Fruit fly (Drosophila melanogaster) whole organism, embryonic: Measurements from ENCODE around the gene CG13408.

Experiments used
- Awh ChIP-seq: fragments of 200-800 bp; sonication (Bioruptor generic); IDR thresholded peaks from 2 replicates; pipeline ENCODE4, ENCODE4 v1.3.6; 2022; ENCODE audit warnings: missing biosample characterization, missing genetic modification characterization
- CG10366 ChIP-seq: fragments of 200-800 bp; sonication (Bioruptor generic); IDR thresholded peaks from 2 replicates; pipeline ENCODE4 v1.3.6; 2022; ENCODE audit warnings: missing biosample characterization, missing genetic modification characterization
- CG11398 ChIP-seq: fragments of 200-800 bp; sonication (Bioruptor generic); optimal IDR thresholded peaks from 2 replicates; lab custom pipeline; 2016; ENCODE audit warnings: missing biosample characterization, missing genetic modification characterization
- CG14965 ChIP-seq: fragments of 200-800 bp; sonication (Bioruptor generic); optimal IDR thresholded peaks from 2 replicates; lab custom pipeline; 2016; ENCODE audit warnings: missing biosample characterization, missing genetic modification characterization, borderline replicate concordance
- CG15601 ChIP-seq: fragments of 200-800 bp; sonication (Bioruptor generic); optimal IDR thresholded peaks from 3 replicates; lab custom pipeline; 2019; ENCODE audit warnings: missing biosample characterization, mild to moderate bottlenecking, missing genetic modification characterization, moderate library complexity
- CG1602 ChIP-seq: fragments of 200-800 bp; sonication (Bioruptor generic); optimal IDR thresholded peaks from 3 replicates; lab custom pipeline; 2016; ENCODE audit warnings: missing biosample characterization, missing genetic modification characterization
- CG30020 ChIP-seq: fragments of 200-800 bp; optimal IDR thresholded peaks from 2 replicates; lab custom pipeline; 2019; ENCODE audit warnings: missing biosample characterization, mild to moderate bottlenecking, missing genetic modification characterization, moderate library complexity
- CG30431 ChIP-seq: fragments of 200-800 bp; sonication (Bioruptor generic); optimal IDR thresholded peaks from 2 replicates; lab custom pipeline; 2017; ENCODE audit warnings: missing biosample characterization, missing genetic modification characterization
- CG33213 ChIP-seq: fragments of 200-800 bp; sonication (Bioruptor generic); optimal IDR thresholded peaks from 3 replicates; lab custom pipeline; 2016; ENCODE audit warnings: missing biosample characterization, missing genetic modification characterization
- CG3847 ChIP-seq: fragments of 200-800 bp; sonication (Bioruptor generic); IDR thresholded peaks from 2 replicates; pipeline ENCODE4 v1.3.6; 2022; ENCODE audit warnings: missing biosample characterization, missing genetic modification characterization
- CG4282 ChIP-seq: fragments of 200-800 bp; sonication (Bioruptor generic); optimal IDR thresholded peaks from 2 replicates; lab custom pipeline; 2016; ENCODE audit warnings: missing biosample characterization, missing genetic modification characterization
- CG5245 ChIP-seq: fragments of 200-800 bp; sonication (Bioruptor generic); optimal IDR thresholded peaks from 3 replicates; lab custom pipeline; 2016; ENCODE audit warnings: missing biosample characterization, missing genetic modification characterization
- CG6272 ChIP-seq: fragments of 200-800 bp; sonication (Bioruptor generic); IDR thresholded peaks from 2 replicates; pipeline ENCODE4 v1.3.6; 2022; ENCODE audit warnings: missing biosample characterization, missing genetic modification characterization
- CG6791 ChIP-seq: fragments of 200-800 bp; sonication (Bioruptor generic); IDR thresholded peaks from 3 replicates; pipeline ENCODE4 v1.3.6; 2022; ENCODE audit warnings: missing biosample characterization, missing genetic modification characterization; ENCODE audit not compliant: partially characterized antibody
- CG7357 ChIP-seq: fragments of 200-800 bp; sonication (Bioruptor generic); IDR thresholded peaks from 3 replicates; pipeline ENCODE4 v1.3.6; 2022; ENCODE audit warnings: missing biosample characterization, missing genetic modification characterization
- CG7372 ChIP-seq: fragments of 200-800 bp; sonication (Bioruptor generic); IDR thresholded peaks from 2 replicates; pipeline ENCODE4 v1.3.6; 2022; ENCODE audit warnings: missing biosample characterization, missing genetic modification characterization
- CG8388 ChIP-seq: fragments of 200-800 bp; sonication (Bioruptor generic); optimal IDR thresholded peaks from 2 replicates; lab custom pipeline; 2019; ENCODE audit warnings: missing biosample characterization, mild to moderate bottlenecking, missing genetic modification characterization, moderate library complexity
- CG9797 ChIP-seq: fragments of 200-800 bp; sonication (Bioruptor generic); optimal IDR thresholded peaks from 3 replicates; lab custom pipeline; 2018; ENCODE audit warnings: missing biosample characterization, mild to moderate bottlenecking, missing genetic modification characterization
- ERR ChIP-seq: fragments of 200-800 bp; sonication (Bioruptor generic); optimal IDR thresholded peaks from 2 replicates; lab custom pipeline; 2016; ENCODE audit warnings: missing biosample characterization, missing genetic modification characterization
- Gsc ChIP-seq: fragments of 200-800 bp; sonication (Bioruptor generic); IDR thresholded peaks from 2 replicates; pipeline ENCODE4 v1.3.6; 2022; ENCODE audit warnings: missing biosample characterization, missing genetic modification characterization
- Hmr ChIP-seq: fragments of 200-800 bp; sonication (Bioruptor generic); optimal IDR thresholded peaks from 3 replicates; lab custom pipeline; 2017; ENCODE audit warnings: mild to moderate bottlenecking, missing biosample characterization, missing genetic modification reagents, missing genetic modification characterization
- MTF-1 ChIP-seq: fragments of 200-800 bp; sonication (Bioruptor generic); optimal IDR thresholded peaks from 2 replicates; lab custom pipeline; 2018; ENCODE audit warnings: missing biosample characterization, mild to moderate bottlenecking, missing genetic modification characterization, borderline replicate concordance
- Med ChIP-seq: fragments of 200-800 bp; sonication (Bioruptor generic); peaks from one replicate; lab custom pipeline; 2016; ENCODE audit warnings: missing biosample characterization, missing genetic modification characterization, mild to moderate bottlenecking, inconsistent platforms, moderate library complexity
- NC2α ChIP-seq: fragments of 200-800 bp; sonication (Bioruptor generic); optimal IDR thresholded peaks from 2 replicates; lab custom pipeline; 2016; ENCODE audit warnings: missing biosample characterization, missing genetic modification characterization
- NC2β ChIP-seq: fragments of 200-800 bp; sonication (Bioruptor generic); optimal IDR thresholded peaks from 2 replicates; lab custom pipeline; 2016; ENCODE audit warnings: missing biosample characterization, missing genetic modification characterization
- Oaz ChIP-seq: fragments of 200-800 bp; sonication (Bioruptor generic); IDR thresholded peaks from 2 replicates; pipeline ENCODE4 v1.3.6; 2022; ENCODE audit warnings: missing biosample characterization, missing genetic modification characterization
- Poxn ChIP-seq: fragments of 200-800 bp; sonication (Bioruptor generic); IDR thresholded peaks from 2 replicates; pipeline ENCODE4 v1.3.6; 2022; ENCODE audit warnings: missing biosample characterization, missing genetic modification characterization
- Scr ChIP-seq: fragments of 200-800 bp; sonication (Bioruptor generic); IDR thresholded peaks from 2 replicates; pipeline ENCODE4 v1.3.6; 2022; ENCODE audit warnings: missing biosample characterization, missing genetic modification characterization; ENCODE audit not compliant: partially characterized antibody
- Sry-β ChIP-seq: fragments of 200-800 bp; sonication (Bioruptor generic); optimal IDR thresholded peaks from 2 replicates; lab custom pipeline; 2018; ENCODE audit warnings: missing biosample characterization, mild to moderate bottlenecking, missing genetic modification characterization, moderate library complexity
- aop ChIP-seq: fragments of 200-800 bp; sonication (Bioruptor generic); IDR thresholded peaks from 2 replicates; pipeline ENCODE4 v1.3.6; 2022; ENCODE audit warnings: missing biosample characterization, missing genetic modification characterization
- bigmax ChIP-seq: fragments of 200-800 bp; sonication (Bioruptor generic); optimal IDR thresholded peaks from 2 replicates; lab custom pipeline; 2018; ENCODE audit warnings: missing biosample characterization, mild to moderate bottlenecking, missing genetic modification characterization
- br ChIP-seq: fragments of >200 bp; optimal IDR thresholded peaks from 2 replicates; lab custom pipeline; 2017
- cad ChIP-seq: fragments of >200 bp; optimal IDR thresholded peaks from 2 replicates; lab custom pipeline; 2017; ENCODE audit warnings: missing biosample characterization, missing genetic modification characterization
- cato ChIP-seq: fragments of 200-800 bp; sonication (Bioruptor generic); optimal IDR thresholded peaks from 2 replicates; lab custom pipeline; 2016; ENCODE audit warnings: missing biosample characterization, missing genetic modification characterization, borderline replicate concordance
- danr ChIP-seq: fragments of 200-800 bp; sonication (Bioruptor generic); IDR thresholded peaks from 2 replicates; pipeline ENCODE4 v1.3.6; 2022; ENCODE audit warnings: missing biosample characterization, missing genetic modification characterization
- fd3F ChIP-seq: fragments of 200-800 bp; sonication (Bioruptor generic); optimal IDR thresholded peaks from 2 replicates; lab custom pipeline; 2018; ENCODE audit warnings: missing biosample characterization, mild to moderate bottlenecking, missing genetic modification characterization, moderate library complexity
- hb ChIP-seq: fragments of 200-800 bp; sonication (Bioruptor generic); IDR thresholded peaks from 3 replicates; pipeline ENCODE4 v1.3.6; 2022; ENCODE audit warnings: missing biosample characterization, missing genetic modification characterization; ENCODE audit not compliant: partially characterized antibody
- hth ChIP-seq: fragments of >200 bp; optimal IDR thresholded peaks from 2 replicates; lab custom pipeline; 2017; ENCODE audit warnings: inconsistent platforms
- insv ChIP-seq, 2 experiments: fragments of 200-800 bp; sonication (Bioruptor generic); optimal IDR thresholded peaks; 3 replicates each; lab custom pipeline; 2016 to 2018; ENCODE audit warnings: missing biosample characterization in 2 of 2, missing genetic modification characterization in 2 of 2
- lilli ChIP-seq: fragments of 200-800 bp; sonication (Bioruptor generic); optimal IDR thresholded peaks from 3 replicates; lab custom pipeline; 2016; ENCODE audit warnings: missing biosample characterization, missing genetic modification characterization
- lmd ChIP-seq: fragments of 200-800 bp; sonication (Bioruptor generic); IDR thresholded peaks from 2 replicates; pipeline ENCODE4 v1.3.6; 2022; ENCODE audit warnings: missing biosample characterization, missing genetic modification characterization
- nerfin-2 ChIP-seq: fragments of 200-800 bp; sonication (Bioruptor generic); IDR thresholded peaks from 2 replicates; pipeline ENCODE4 v1.3.6; 2022; ENCODE audit warnings: missing biosample characterization, missing genetic modification characterization; ENCODE audit not compliant: partially characterized antibody
- p53 ChIP-seq: fragments of 200-800 bp; sonication (Bioruptor generic); optimal IDR thresholded peaks from 2 replicates; lab custom pipeline; 2016; ENCODE audit warnings: missing biosample characterization, missing genetic modification characterization
- peb ChIP-seq: fragments of 200-800 bp; sonication (Bioruptor generic); IDR thresholded peaks from 2 replicates; pipeline ENCODE4 v1.3.6; 2022; ENCODE audit warnings: missing biosample characterization, missing genetic modification characterization
- pros ChIP-seq: fragments of 200-800 bp; sonication (Bioruptor generic); optimal IDR thresholded peaks from 3 replicates; lab custom pipeline; 2019; ENCODE audit warnings: missing biosample characterization, mild to moderate bottlenecking, missing genetic modification characterization, moderate library complexity
- ro ChIP-seq: fragments of 200-800 bp; sonication (Bioruptor generic); IDR thresholded peaks from 2 replicates; pipeline ENCODE4 v1.3.6; 2022; ENCODE audit warnings: missing biosample characterization, missing genetic modification characterization
- slp2 ChIP-seq: fragments of 200-800 bp; sonication (Bioruptor generic); optimal IDR thresholded peaks from 2 replicates; lab custom pipeline; 2016; ENCODE audit warnings: missing biosample characterization, missing genetic modification characterization
- tna ChIP-seq: fragments of 200-800 bp; sonication (Bioruptor generic); IDR thresholded peaks from 2 replicates; pipeline ENCODE4 v1.3.6; 2022; ENCODE audit warnings: missing biosample characterization, missing genetic modification characterization; ENCODE audit not compliant: partially characterized antibody
- trem ChIP-seq: fragments of 200-800 bp; optimal IDR thresholded peaks from 3 replicates; lab custom pipeline; 2019; ENCODE audit warnings: missing biosample characterization, mild to moderate bottlenecking, missing genetic modification characterization, moderate library complexity
- vnd ChIP-seq: fragments of 200-800 bp; sonication (Bioruptor generic); IDR thresholded peaks from 3 replicates; pipeline ENCODE4 v1.3.6; 2022; ENCODE audit warnings: missing biosample characterization, missing genetic modification characterization; ENCODE audit not compliant: partially characterized antibody
- wor ChIP-seq: fragments of 200-800 bp; sonication (Bioruptor generic); IDR thresholded peaks from 2 replicates; pipeline ENCODE4 v1.3.6; 2022; ENCODE audit warnings: missing biosample characterization, missing genetic modification characterization

The CG13408 gene

dm6 chr3R:22049134-22049796 is 30.9 kb upstream of the CG13408 start (continued):
- peak; percentile 22 for TF ChIP-seq CG30020 (tag; lab: Kevin White, UChicago)
- TF ChIP-seq Poxn (GFP tag; lab: Robert Waterston, UW) = no peak
- TF ChIP-seq aop (GFP tag; lab: Robert Waterston, UW) = no peak
- peak; percentile 50 for TF ChIP-seq cato (GFP tag; lab: Kevin White, UChicago)
- TF ChIP-seq bigmax (GFP tag; lab: Kevin White, UChicago) = no peak
- TF ChIP-seq CG1602 (GFP tag; lab: Kevin White, UChicago) = peak; percentile 67
- peak; percentile 63 for TF ChIP-seq CG30431 (GFP tag; lab: Kevin White, UChicago)
- TF ChIP-seq Gsc (GFP tag; lab: Robert Waterston, UW) = no peak
- TF ChIP-seq hth (lab: Kevin White, UChicago) = no peak
- peak; percentile 62 for TF ChIP-seq CG5245
- peak; percentile 77 for TF ChIP-seq CG3847 (GFP tag; lab: Robert Waterston, UW)
- TF ChIP-seq Med (GFP tag; lab: Kevin White, UChicago) = peak; percentile 97
- peak; percentile 50 for TF ChIP-seq CG33213
- TF ChIP-seq Hmr (GFP tag; lab: Kevin White, UChicago) = peak; percentile 88
- no peak for TF ChIP-seq vnd
- peak; percentile 64 for TF ChIP-seq Oaz (GFP tag; lab: Robert Waterston, UW)
- TF ChIP-seq trem (tag; lab: Kevin White, UChicago) = peak; percentile 60
- no peak for TF ChIP-seq CG9797 (GFP tag; lab: Kevin White, UChicago)
- no peak for TF ChIP-seq insv (GFP tag; optimal IDR thresholded peaks at IDR 0.05; lab: Kevin White, UChicago)
- TF ChIP-seq hb (GFP tag; lab: Robert Waterston, UW) = no peak
- no peak for TF ChIP-seq CG7372
- TF ChIP-seq br (lab: Kevin White, UChicago) = no peak
- no peak for TF ChIP-seq ro (GFP tag; lab: Robert Waterston, UW)
- TF ChIP-seq danr (GFP tag; lab: Robert Waterston, UW) = peak; percentile 59; the same call in 1 of the 2 replicates
- TF ChIP-seq slp2 (GFP tag; lab: Kevin White, UChicago) = peak; percentile 68
- TF ChIP-seq pros (GFP tag; lab: Kevin White, UChicago) = peak; percentile 8
- no peak for TF ChIP-seq tna (GFP tag; lab: Robert Waterston, UW)
- TF ChIP-seq wor (GFP tag; lab: Robert Waterston, UW) = peak; percentile 70
- TF ChIP-seq CG4282 = no peak
- peak; percentile 34 for TF ChIP-seq MTF-1 (GFP tag; lab: Kevin White, UChicago)
- TF ChIP-seq CG10366 (GFP tag; lab: Robert Waterston, UW) = peak; percentile 84
- peak; percentile 20 for TF ChIP-seq NC2α (GFP tag; lab: Kevin White, UChicago)
- peak; percentile 50; the same call in 2 of the 3 replicates for TF ChIP-seq CG7357 (GFP tag; lab: Robert Waterston, UW)
- peak; percentile 64 for TF ChIP-seq CG11398 (GFP tag; lab: Kevin White, UChicago)
- TF ChIP-seq CG6272 = peak; percentile 66
- TF ChIP-seq Sry-β = no peak
- peak; percentile 59 for TF ChIP-seq NC2β (GFP tag; lab: Kevin White, UChicago)
- TF ChIP-seq Awh (GFP tag; lab: Robert Waterston, UW) = peak; percentile 74
- peak; percentile 80 for TF ChIP-seq CG8388 (GFP tag; lab: Kevin White, UChicago)
- TF ChIP-seq peb = peak; percentile 55; the same call in 1 of the 2 replicates
- TF ChIP-seq Scr (GFP tag; lab: Robert Waterston, UW) = no peak
- TF ChIP-seq lmd (GFP tag; lab: Robert Waterston, UW) = peak; percentile 79
- peak; percentile 78 for TF ChIP-seq fd3F
- no peak for TF ChIP-seq p53 (GFP tag; lab: Kevin White, UChicago)
- no peak for TF ChIP-seq cad (GFP tag; lab: Kevin White, UChicago)
- peak; percentile 76 for TF ChIP-seq lilli (GFP tag; lab: Kevin White, UChicago)
- TF ChIP-seq CG15601 = peak; percentile 58
- TF ChIP-seq CG6791 (GFP tag; lab: Robert Waterston, UW) = no peak
- TF ChIP-seq CG14965 (GFP tag; lab: Kevin White, UChicago) = peak; percentile 32
- TF ChIP-seq ERR (GFP tag; lab: Kevin White, UChicago) = peak; percentile 57
- TF ChIP-seq nerfin-2 (GFP tag; lab: Robert Waterston, UW) = no peak
